Fruit fly (Drosophila melanogaster) whole organism, pupa: ENCODE measurements around the gene aqz.

Experiments used
- CG10348 ChIP-seq: fragments of 200-800 bp; sonication (Bioruptor generic); IDR thresholded peaks from 2 replicates; pipeline ENCODE4 v1.3.6; 2022; ENCODE audit warnings: missing biosample characterization, missing genetic modification characterization
- CG4496 ChIP-seq: fragments of 200-800 bp; sonication (Bioruptor generic); IDR thresholded peaks from 3 replicates; pipeline ENCODE4 v1.3.6; 2022; ENCODE audit warnings: missing biosample characterization, missing genetic modification characterization
- CG9948 ChIP-seq: fragments of 200-800 bp; sonication (Bioruptor generic); optimal IDR thresholded peaks from 2 replicates; lab custom pipeline; 2018; ENCODE audit warnings: missing biosample characterization, mild to moderate bottlenecking, missing genetic modification characterization, moderate library complexity
- EcR ChIP-seq: fragments of 200-800 bp; sonication (Bioruptor generic); optimal IDR thresholded peaks from 3 replicates; lab custom pipeline; 2019; ENCODE audit warnings: missing biosample characterization, missing genetic modification characterization, mild to moderate bottlenecking, moderate library complexity, missing genetic modification reagents
- Pif1A ChIP-seq: fragments of 200-800 bp; sonication (Bioruptor generic); optimal IDR thresholded peaks from 3 replicates; lab custom pipeline; 2016; ENCODE audit warnings: missing biosample characterization, missing genetic modification characterization
- fd96Ca ChIP-seq: fragments of 200-800 bp; sonication (Bioruptor generic); IDR thresholded peaks from 3 replicates; pipeline ENCODE4 v1.3.6; 2022; ENCODE audit warnings: missing biosample characterization, missing genetic modification characterization
- rn ChIP-seq: fragments of 200-800 bp; sonication (Bioruptor generic); IDR thresholded peaks from 2 replicates; pipeline ENCODE4 v1.3.6; 2022; ENCODE audit warnings: missing biosample characterization, missing genetic modification characterization

DNA sequence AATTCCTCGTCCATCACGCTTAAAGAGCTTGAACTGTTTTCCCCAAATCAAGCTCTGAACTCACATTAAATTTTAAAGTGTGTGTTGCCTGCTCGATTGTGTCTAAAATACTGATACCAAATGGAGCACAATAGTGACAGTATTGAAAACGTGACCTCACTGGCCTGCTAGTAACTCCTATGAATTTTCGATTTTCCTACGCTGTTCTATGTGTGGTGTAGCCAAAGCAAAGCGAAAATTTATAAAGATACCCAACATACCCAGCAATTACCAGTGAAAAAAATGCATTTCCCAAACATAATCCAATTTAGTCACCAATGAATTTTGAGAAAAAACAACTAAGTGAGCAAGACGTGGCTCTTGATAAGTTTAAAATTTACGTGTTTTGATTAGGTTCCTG, 40.7 kb downstream of the aqz start, which contains the start of gene CG33191:
- TF ChIP-seq rn (no peak), Pif1A (GFP tag; lab: Kevin White, UChicago) (no peak), CG4496 (no peak), CG9948 (tag; lab: Kevin White, UChicago) (no peak), fd96Ca (GFP tag; lab: Robert Waterston, UW) (no peak), EcR (GFP tag; lab: Kevin White, UChicago) (no peak), CG10348 (GFP tag; lab: Robert Waterston, UW) (no peak)
